Worm (Caenorhabditis elegans) whole organism, late embryonic: Measurements from ENCODE around the gene T25E4.1.

ENCODE experiments used
- F13H6.1 ChIP-seq: sonication (generic microtip); optimal IDR thresholded peaks from 2 replicates; lab custom pipeline; 2016; ENCODE audit warnings: missing genetic modification characterization, missing compliant biosample characterization
- ama-1 ChIP-seq: fragments of 150-350 bp; optimal IDR thresholded peaks from 2 replicates; lab custom pipeline; 2014
- ceh-22 ChIP-seq: sonication (generic microtip); optimal IDR thresholded peaks from 2 replicates; lab custom pipeline; 2017; ENCODE audit warnings: missing biosample characterization, missing genetic modification characterization
- che-1 ChIP-seq: sonication (generic microtip); optimal IDR thresholded peaks from 2 replicates; lab custom pipeline; 2016; ENCODE audit warnings: mild to moderate bottlenecking, missing genetic modification characterization, missing compliant biosample characterization
- fkh-10 ChIP-seq: fragments of 150-350 bp; optimal IDR thresholded peaks from 2 replicates; lab custom pipeline; 2014; ENCODE audit warnings: missing biosample characterization, missing genetic modification reagents, missing genetic modification characterization
- lim-6 ChIP-seq: sonication (generic microtip); optimal IDR thresholded peaks from 2 replicates; lab custom pipeline; 2016; ENCODE audit warnings: missing genetic modification characterization, missing compliant biosample characterization
- madf-2 ChIP-seq: sonication (generic microtip); optimal IDR thresholded peaks from 2 replicates; lab custom pipeline; 2017; ENCODE audit warnings: missing genetic modification characterization, missing compliant biosample characterization
- nhr-232 ChIP-seq: sonication (generic microtip); optimal IDR thresholded peaks from 2 replicates; lab custom pipeline; 2016; ENCODE audit warnings: missing genetic modification characterization, missing compliant biosample characterization
- pha-4 ChIP-seq: fragments of 150-350 bp; optimal IDR thresholded peaks from 2 replicates; lab custom pipeline; 2018; ENCODE audit warnings: missing biosample characterization, missing genetic modification reagents, missing genetic modification characterization
- pqm-1 ChIP-seq: sonication (generic microtip); optimal IDR thresholded peaks from 2 replicates; lab custom pipeline; 2016; ENCODE audit warnings: missing genetic modification characterization, missing compliant biosample characterization
- ref-2 ChIP-seq: sonication (generic microtip); optimal IDR thresholded peaks from 2 replicates; lab custom pipeline; 2016; ENCODE audit warnings: missing genetic modification characterization, missing compliant biosample characterization
- unc-86 ChIP-seq: sonication (generic microtip); optimal IDR thresholded peaks from 2 replicates; lab custom pipeline; 2016; ENCODE audit warnings: missing genetic modification characterization, missing compliant biosample characterization
- zip-5 ChIP-seq: sonication (generic microtip); optimal IDR thresholded peaks from 2 replicates; lab custom pipeline; 2016; ENCODE audit warnings: missing genetic modification characterization, missing compliant biosample characterization
- ztf-16 ChIP-seq: sonication (generic microtip); optimal IDR thresholded peaks from 2 replicates; lab custom pipeline; 2017; ENCODE audit warnings: missing genetic modification characterization, missing compliant biosample characterization

DNA sequence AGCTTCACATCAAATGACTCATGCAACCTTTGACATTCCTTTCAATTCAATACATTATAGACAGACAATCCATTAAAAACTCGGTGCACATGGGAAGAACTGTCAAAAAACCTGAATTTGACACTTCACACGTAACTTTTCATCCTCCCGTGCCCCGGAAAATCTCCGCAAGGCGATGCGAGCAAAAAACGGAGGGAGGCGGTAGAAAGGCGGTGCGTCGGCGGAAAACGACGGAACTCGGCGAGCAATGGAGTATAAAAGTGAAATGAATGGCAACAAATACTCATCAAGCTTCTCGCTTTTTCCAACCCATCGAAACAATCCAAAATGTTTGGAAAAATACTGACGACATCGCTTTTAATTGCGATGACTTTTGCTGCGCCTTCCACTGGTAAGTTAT is at the start of gene T25E4.1:
- no peak for TF ChIP-seq ama-1 (lab: Kevin White, UChicago)
- no peak for TF ChIP-seq che-1 (tag; lab: Kevin White, UChicago)
- TF ChIP-seq madf-2 (tag; lab: Kevin White, UChicago), result no peak
- TF ChIP-seq pha-4 (tag; lab: Kevin White, UChicago), result no peak
- TF ChIP-seq fkh-10 (GFP tag; lab: Kevin White, UChicago), result no peak
- TF ChIP-seq unc-86 (tag; lab: Kevin White, UChicago), result no peak
- TF ChIP-seq ztf-16 (tag; lab: Kevin White, UChicago), result no peak
- TF ChIP-seq pqm-1 (tag; lab: Kevin White, UChicago), result no peak
- TF ChIP-seq F13H6.1 (tag; lab: Kevin White, UChicago), result no peak
- TF ChIP-seq ceh-22 (tag; lab: Kevin White, UChicago), result no peak
- TF ChIP-seq zip-5 (tag; lab: Kevin White, UChicago), result no peak
- TF ChIP-seq lim-6 (tag; lab: Kevin White, UChicago), result no peak
- no peak for TF ChIP-seq ref-2 (tag; lab: Kevin White, UChicago)
- no peak for TF ChIP-seq nhr-232 (tag; lab: Kevin White, UChicago)
